Worm (Caenorhabditis elegans) whole organism, L4 larva: Measurements from ENCODE around the gene fbxa-60.
A peak's percentile ranks its signal among the peaks of the same experiment; 100 is the strongest.

Experiments
- F37D6.2 ChIP-seq: sonication (generic microtip); optimal IDR thresholded peaks from 2 replicates; lab custom pipeline; 2016; ENCODE audit warnings: mild to moderate bottlenecking, missing genetic modification characterization, missing compliant biosample characterization
- T20F7.1 ChIP-seq: fragments of 200-800 bp; sonication (Bioruptor generic); optimal IDR thresholded peaks from 2 replicates; lab custom pipeline; 2018; ENCODE audit warnings: mild to moderate bottlenecking, missing genetic modification characterization, missing compliant biosample characterization
- T26A8.4 ChIP-seq: fragments of 200-800 bp; sonication (Bioruptor generic); IDR thresholded peaks from 2 replicates; pipeline ENCODE4 v1.3.6; 2022; ENCODE audit warnings: missing genetic modification characterization, missing compliant biosample characterization
- Y5F2A.4 ChIP-seq: fragments of 200-800 bp; sonication (Bioruptor generic); optimal IDR thresholded peaks from 2 replicates; lab custom pipeline; 2018; ENCODE audit warnings: mild to moderate bottlenecking, missing genetic modification characterization, missing compliant biosample characterization
- ZK546.5 ChIP-seq, 2 experiments: sonication (generic microtip); optimal IDR thresholded peaks; 2 replicates each; lab custom pipeline; 2017; ENCODE audit warnings: missing biosample characterization in 2 of 2, missing genetic modification characterization in 2 of 2
- ceh-32 ChIP-seq: sonication (generic microtip); optimal IDR thresholded peaks from 2 replicates; lab custom pipeline; 2016; ENCODE audit warnings: mild to moderate bottlenecking, missing genetic modification characterization, missing compliant biosample characterization; ENCODE audit not compliant: poor library complexity
- ceh-62 ChIP-seq: sonication (generic microtip); optimal IDR thresholded peaks from 2 replicates; lab custom pipeline; 2017; ENCODE audit warnings: missing biosample characterization, missing genetic modification characterization
- cey-2 ChIP-seq: sonication (generic microtip); optimal IDR thresholded peaks from 3 replicates; lab custom pipeline; 2017; ENCODE audit warnings: missing genetic modification characterization, mild to moderate bottlenecking, missing compliant biosample characterization, antibody characterized with exemption, borderline replicate concordance; ENCODE audit not compliant: insufficient read depth
- daf-19 ChIP-seq: fragments of 200-800 bp; sonication (Bioruptor generic); conservative IDR thresholded peaks from 2 replicates; pipeline ENCODE4 v1.3.6; 2022; ENCODE audit warnings: missing genetic modification characterization, missing compliant biosample characterization
- dmd-6 ChIP-seq: fragments of 200-800 bp; sonication (Bioruptor generic); IDR thresholded peaks from 2 replicates; pipeline ENCODE4 v1.3.6; 2022; ENCODE audit warnings: missing genetic modification reagents, missing genetic modification characterization, missing compliant biosample characterization
- dpl-1 ChIP-seq: fragments of 150-350 bp; optimal IDR thresholded peaks from 2 replicates; lab custom pipeline; 2014; ENCODE audit warnings: missing biosample characterization, missing genetic modification reagents, missing genetic modification characterization
- dve-1 ChIP-seq: sonication (generic microtip); optimal IDR thresholded peaks from 2 replicates; lab custom pipeline; 2017; ENCODE audit warnings: antibody characterized with exemption, mild to moderate bottlenecking, missing genetic modification characterization, missing compliant biosample characterization; ENCODE audit not compliant: insufficient read depth
- fkh-10 ChIP-seq: fragments of 150-350 bp; optimal IDR thresholded peaks from 2 replicates; lab custom pipeline; 2014; ENCODE audit warnings: missing biosample characterization, missing genetic modification reagents, missing genetic modification characterization
- hif-1 ChIP-seq, 2 experiments: sonication (generic microtip); optimal IDR thresholded peaks; 2 replicates each; lab custom pipeline; 2016 to 2017; ENCODE audit warnings: missing compliant biosample characterization in 2 of 2, missing genetic modification characterization in 2 of 2, missing genetic modification reagents in 2 of 2, missing genotype in 2 of 2, mild to moderate bottlenecking in 1 of 2
- hlh-30 ChIP-seq: sonication (generic microtip); optimal IDR thresholded peaks from 2 replicates; lab custom pipeline; 2017; ENCODE audit warnings: antibody characterized with exemption, mild to moderate bottlenecking, missing genetic modification characterization, missing compliant biosample characterization; ENCODE audit not compliant: insufficient read depth
- lin-1 ChIP-seq: fragments of 200-800 bp; sonication (Bioruptor generic); IDR thresholded peaks from 2 replicates; pipeline ENCODE4 v1.3.6; 2022; ENCODE audit warnings: missing genetic modification reagents, missing genetic modification characterization, missing compliant biosample characterization
- lin-29 ChIP-seq: fragments of 200-800 bp; sonication (Bioruptor generic); IDR thresholded peaks from 2 replicates; pipeline ENCODE4 v1.3.6; 2022; ENCODE audit warnings: missing genetic modification reagents, missing genetic modification characterization, missing compliant biosample characterization
- lin-39 ChIP-seq: fragments of 150-350 bp; optimal IDR thresholded peaks from 2 replicates; lab custom pipeline; 2014; ENCODE audit warnings: missing biosample characterization, missing genetic modification reagents, missing genetic modification characterization
- madf-5 ChIP-seq, 2 experiments: fragments of 200-800 bp; sonication (Bioruptor generic); IDR thresholded peaks; 2 replicates each; pipeline ENCODE4 v1.3.6; 2022; ENCODE audit warnings: missing compliant biosample characterization in 2 of 2, missing genetic modification characterization in 2 of 2
- mdl-1 ChIP-seq, 2 experiments: fragments of 150-350 bp in 1 of 2; sonication (generic microtip) in 1 of 2; optimal IDR thresholded peaks; 2 replicates each; lab custom pipeline; 2014 to 2017; ENCODE audit warnings: missing biosample characterization in 2 of 2, missing genetic modification characterization in 2 of 2
- mdt-29 ChIP-seq: fragments of 200-800 bp; sonication (Bioruptor generic); IDR thresholded peaks from 2 replicates; pipeline ENCODE4 v1.3.6; 2022; ENCODE audit warnings: missing genetic modification reagents, missing genetic modification characterization, missing compliant biosample characterization
- mep-1 ChIP-seq: fragments of 150-350 bp; sonication (generic microtip); optimal IDR thresholded peaks from 3 replicates; lab custom pipeline; 2014; ENCODE audit warnings: missing biosample characterization, missing genetic modification characterization
- nhr-11 ChIP-seq: fragments of 150-350 bp; optimal IDR thresholded peaks from 2 replicates; lab custom pipeline; 2014; ENCODE audit warnings: missing biosample characterization, missing genetic modification characterization
- nhr-111 ChIP-seq: fragments of 200-800 bp; sonication (Bioruptor generic); optimal IDR thresholded peaks from 2 replicates; lab custom pipeline; 2018; ENCODE audit warnings: mild to moderate bottlenecking, missing genetic modification characterization, missing compliant biosample characterization
- nhr-41 ChIP-seq: fragments of 200-800 bp; sonication (Bioruptor generic); IDR thresholded peaks from 2 replicates; pipeline ENCODE4 v1.3.6; 2022; ENCODE audit warnings: missing genetic modification reagents, missing genetic modification characterization, missing compliant biosample characterization
- nhr-6 ChIP-seq: fragments of 150-350 bp; optimal IDR thresholded peaks from 2 replicates; lab custom pipeline; 2014; ENCODE audit warnings: missing biosample characterization, missing genetic modification characterization
- php-3 ChIP-seq: fragments of 200-800 bp; sonication (Bioruptor generic); IDR thresholded peaks from 2 replicates; pipeline ENCODE4 v1.3.6; 2022; ENCODE audit warnings: missing genetic modification reagents, missing genetic modification characterization, missing compliant biosample characterization
- rbr-2 ChIP-seq: sonication (generic microtip); optimal IDR thresholded peaks from 2 replicates; lab custom pipeline; 2016; ENCODE audit warnings: missing genotype, missing genetic modification characterization, missing compliant biosample characterization
- skn-1 ChIP-seq: fragments of 150-350 bp; optimal IDR thresholded peaks from 2 replicates; lab custom pipeline; 2014; ENCODE audit warnings: missing biosample characterization, missing genetic modification characterization
- spr-1 ChIP-seq: sonication (generic microtip); optimal IDR thresholded peaks from 2 replicates; lab custom pipeline; 2016; ENCODE audit warnings: mild to moderate bottlenecking, missing genetic modification characterization, missing compliant biosample characterization
- spr-3 ChIP-seq: fragments of 200-800 bp; sonication (Bioruptor generic); optimal IDR thresholded peaks from 2 replicates; lab custom pipeline; 2018; ENCODE audit warnings: mild to moderate bottlenecking, missing genetic modification characterization, missing compliant biosample characterization
- tag-97 ChIP-seq: fragments of 200-800 bp; sonication (Bioruptor generic); IDR thresholded peaks from 2 replicates; pipeline ENCODE4 v1.3.6; 2022; ENCODE audit warnings: missing genetic modification characterization, missing compliant biosample characterization
- tra-1 ChIP-seq: fragments of 200-800 bp; sonication (Bioruptor generic); IDR thresholded peaks from 2 replicates; pipeline ENCODE4 v1.3.6; 2022; ENCODE audit warnings: missing genetic modification reagents, missing genetic modification characterization, missing compliant biosample characterization
- unc-130 ChIP-seq: sonication (generic microtip); optimal IDR thresholded peaks from 2 replicates; lab custom pipeline; 2016; ENCODE audit warnings: missing genetic modification reagents, missing genetic modification characterization, missing compliant biosample characterization
- zag-1 ChIP-seq: fragments of 150-350 bp; optimal IDR thresholded peaks from 2 replicates; lab custom pipeline; 2014; ENCODE audit warnings: missing biosample characterization, missing genetic modification characterization
- zfp-2 ChIP-seq: sonication (generic microtip); optimal IDR thresholded peaks from 2 replicates; lab custom pipeline; 2016; ENCODE audit warnings: mild to moderate bottlenecking, missing genetic modification characterization, missing compliant biosample characterization
- zfp-3 ChIP-seq: fragments of 200-800 bp; sonication (Bioruptor generic); conservative IDR thresholded peaks from 2 replicates; pipeline ENCODE4 v1.3.6; 2022; ENCODE audit warnings: missing genetic modification reagents, missing genetic modification characterization, missing compliant biosample characterization
- zip-11 ChIP-seq: fragments of 200-800 bp; sonication (Bioruptor generic); IDR thresholded peaks from 2 replicates; pipeline ENCODE4 v1.3.6; 2022; ENCODE audit warnings: missing genetic modification characterization, missing compliant biosample characterization
- ztf-11 ChIP-seq: fragments of 150-350 bp; optimal IDR thresholded peaks from 2 replicates; lab custom pipeline; 2014; ENCODE audit warnings: missing biosample characterization, missing genetic modification characterization

Gene fbxa-60

DNA sequence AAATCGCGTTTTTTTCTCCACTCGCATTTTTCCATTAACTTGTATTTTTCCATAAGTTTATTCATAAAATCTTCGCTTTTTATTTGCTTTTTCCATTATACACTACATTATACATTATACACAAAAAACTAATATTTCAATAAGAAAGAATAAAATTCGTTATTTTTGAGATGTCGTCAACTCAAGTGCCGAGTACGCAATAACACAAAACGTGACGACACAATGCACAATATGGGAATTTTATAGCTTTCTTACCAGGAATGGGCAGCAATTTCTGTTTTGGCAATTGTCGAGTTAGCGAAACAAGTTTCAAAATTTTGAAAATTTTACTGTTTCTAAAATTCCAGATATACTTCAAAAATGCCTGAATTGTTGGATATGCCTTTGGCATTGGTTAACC lies 6.1 kb upstream of the fbxa-60 start, which contains the start of gene fbxa-10:
fbxa-10 (plus strand) TSS at position 207 of the 400 bp plus-strand sequence.
- TF ChIP-seq mdt-29 (GFP tag; lab: Robert Waterston, UW) (no peak), hif-1 (tag; optimal IDR thresholded peaks at IDR 0.05; lab: Kevin White, UChicago) (no peak), nhr-41 (GFP tag; lab: Robert Waterston, UW) (no peak), unc-130 (GFP tag; lab: Kevin White, UChicago) (no peak), ceh-32 (tag; lab: Kevin White, UChicago) (no peak), zfp-2 (tag; lab: Kevin White, UChicago) (no peak), zag-1 (tag; lab: Kevin White, UChicago) (no peak), hlh-30 (tag; lab: Kevin White, UChicago) (no peak), Y5F2A.4 (GFP tag; lab: Kevin White, UChicago) (no peak), dpl-1 (GFP tag; lab: Kevin White, UChicago) (no peak), nhr-6 (no peak), fkh-10 (GFP tag; lab: Kevin White, UChicago) (no peak), mdl-1 (tag; optimal IDR thresholded peaks at IDR 0.05; lab: Kevin White, UChicago) (no peak), ztf-11 (tag; lab: Kevin White, UChicago) (no peak), zfp-3 (GFP tag; lab: Robert Waterston, UW) (no peak), skn-1 (tag; lab: Kevin White, UChicago) (no peak)
- TF ChIP-seq, all 104 proteins: peak for 0

DNA sequence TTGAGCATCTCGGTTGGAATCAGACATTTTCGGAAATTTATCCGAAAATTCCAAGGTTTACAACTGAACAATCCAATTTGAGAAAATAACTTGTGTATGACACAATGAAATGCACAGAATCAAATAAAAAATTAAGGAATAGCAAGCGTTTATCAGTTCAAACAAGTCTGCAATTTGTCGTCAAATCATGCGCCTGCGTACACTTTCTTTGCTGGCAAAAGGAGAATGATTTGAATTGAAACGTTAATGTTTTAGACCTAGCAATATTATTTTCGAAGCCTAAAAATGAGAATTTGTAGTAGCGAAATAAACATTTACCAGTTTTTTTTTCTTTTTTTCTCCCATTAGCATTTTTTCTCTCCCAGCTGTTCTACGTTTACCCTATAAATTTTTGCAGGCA lies 4.4 kb upstream of the fbxa-60 start, which contains the start of the genes fbxa-67 and fbxa-11:
fbxa-67 (minus strand) TSS at position 199 of the 400 bp plus-strand sequence.
fbxa-11 (plus strand) TSS at position 398 of the 400 bp plus-strand sequence.
- TF ChIP-seq nhr-111 (GFP tag; lab: Kevin White, UChicago) (no peak), cey-2 (tag; lab: Kevin White, UChicago) (no peak), T20F7.1 (GFP tag; lab: Kevin White, UChicago) (peak; percentile 25), spr-3 (GFP tag; lab: Kevin White, UChicago) (no peak), nhr-11 (no peak), ceh-62 (tag; lab: Kevin White, UChicago) (no peak), dve-1 (peak; percentile 21), ZK546.5 (tag; optimal IDR thresholded peaks at IDR 0.05; lab: Kevin White, UChicago) (no peak), rbr-2 (tag; lab: Kevin White, UChicago) (no peak), F37D6.2 (tag; lab: Kevin White, UChicago) (no peak), mep-1 (tag; lab: Kevin White, UChicago) (no peak), spr-1 (tag; lab: Kevin White, UChicago) (no peak), zip-11 (GFP tag; lab: Robert Waterston, UW) (no peak), lin-1 (GFP tag; lab: Robert Waterston, UW) (no peak), tra-1 (no peak), tag-97 (GFP tag; lab: Robert Waterston, UW) (no peak), madf-5 (GFP tag; IDR thresholded peaks at IDR 0.05; lab: Robert Waterston, UW) (no peak), dpl-1 (GFP tag; lab: Kevin White, UChicago) (peak; percentile 51), dmd-6 (GFP tag; lab: Robert Waterston, UW) (no peak), daf-19 (GFP tag; lab: Robert Waterston, UW) (no peak), lin-29 (GFP tag; lab: Robert Waterston, UW) (no peak), lin-39 (tag; lab: Kevin White, UChicago) (no peak), T26A8.4 (no peak)

DNA sequence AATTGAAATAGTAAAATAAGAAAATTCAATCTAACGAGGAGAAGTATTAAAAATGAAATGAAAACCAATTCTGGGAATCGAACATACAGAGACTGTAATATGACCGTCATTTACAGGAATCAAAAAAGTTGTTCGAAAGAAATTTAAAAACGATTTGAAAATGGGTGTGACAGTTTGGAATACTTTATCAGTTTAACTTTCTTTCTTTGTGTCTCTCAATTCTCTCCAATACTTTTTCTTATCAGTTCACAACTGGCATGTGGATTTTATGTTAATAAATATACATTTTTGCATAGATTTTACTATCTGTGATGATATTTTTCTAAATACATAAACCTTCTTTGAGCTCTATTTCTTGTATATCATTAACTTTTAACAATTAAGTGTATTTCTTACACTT lies 1.8 kb downstream of the fbxa-60 start:
- peak; percentile 78 for TF ChIP-seq dmd-6 (GFP tag; lab: Robert Waterston, UW)
- peak; percentile 78 for TF ChIP-seq php-3
- TF ChIP-seq, all 104 proteins: peak for 2; not testable (repeated sequence) for 102
